Worm (Caenorhabditis elegans): ENCODE results near the gene F57G4.11.

DNA sequence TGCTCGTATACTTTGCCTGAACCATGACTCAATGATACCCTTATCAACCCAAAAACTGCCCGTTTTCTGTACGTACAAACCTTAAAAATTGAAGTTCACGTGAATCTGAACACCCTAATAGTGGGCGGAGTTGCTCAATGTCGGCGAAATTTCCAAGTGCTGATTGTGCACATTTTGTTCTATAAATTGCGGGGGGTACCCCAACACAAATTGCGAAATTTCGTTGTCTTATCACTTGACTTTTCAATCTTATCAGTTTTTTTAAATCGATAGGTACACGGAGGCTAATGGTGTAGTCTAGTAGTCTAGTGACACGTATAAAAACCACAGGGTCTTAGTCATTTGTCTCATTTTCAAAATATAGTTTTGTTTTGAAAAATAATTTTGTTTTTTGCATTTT lies 34.2 kb downstream of the F57G4.11 start, which contains the start of gene fbxa-108:
- TF ChIP-seq unc-62 (GFP tag; optimal IDR thresholded peaks at IDR 0.05), result no peak
- no peak for TF ChIP-seq snpc-4 (tag; optimal IDR thresholded peaks at IDR 0.05)
- no peak for TF ChIP-seq nhr-25 (tag; optimal IDR thresholded peaks at IDR 0.05)
- TF ChIP-seq lin-13 (GFP tag; optimal IDR thresholded peaks at IDR 0.05), result no peak
- no peak for TF ChIP-seq dmd-4 (tag; optimal IDR thresholded peaks at IDR 0.05)

All from whole organism, L2 larva.